Fruit fly (Drosophila melanogaster): ENCODE measurements around the gene btn.

DNA sequence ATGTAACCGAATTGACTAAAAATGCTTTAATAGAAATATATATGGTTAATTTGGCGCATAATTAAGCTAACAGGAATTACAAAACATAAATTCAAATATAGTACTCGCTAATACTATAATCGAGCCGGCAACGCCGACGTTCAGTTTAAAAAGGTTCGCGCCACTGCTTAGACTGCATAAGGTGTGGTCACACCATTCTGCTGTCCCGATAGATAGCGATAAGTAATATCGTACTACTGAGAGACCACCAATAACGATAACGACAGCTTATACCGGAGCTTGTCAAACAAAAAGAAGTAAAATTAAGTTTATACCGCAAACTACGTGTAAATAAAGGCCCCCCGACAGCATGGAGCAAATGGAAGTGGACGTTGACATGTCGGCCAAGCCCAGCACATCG, 5.9 kb downstream of the btn start, which contains the start of gene CSN6:
- TF ChIP-seq Hr78 (GFP tag; optimal IDR thresholded peaks at IDR 0.05) (no peak), dmrt93B (GFP tag; optimal IDR thresholded peaks at IDR 0.05) (no peak), foxo (GFP tag; optimal IDR thresholded peaks at IDR 0.05) (no peak), br (GFP tag; optimal IDR thresholded peaks at IDR 0.05) (no peak), fru (GFP tag; optimal IDR thresholded peaks at IDR 0.05) (no peak), GATAd (GFP tag; optimal IDR thresholded peaks at IDR 0.05) (no peak), N (GFP tag; optimal IDR thresholded peaks at IDR 0.05) (no peak), rgr (GFP tag; optimal IDR thresholded peaks at IDR 0.05) (no peak)

Data from whole organism, wandering third instar larva.